In genomic region chrX:10766123-10766622, ce11 we compare ENCODE assay signal across 4 worm cellular contexts.
TF ChIP-seq lines count a peak whose summit lies in the region.

No protein-coding gene starts in this region.

TF ChIP-seq in whole organism, L2 larva, 48 proteins besides CTCF, POLR2A, EP300 and RAD21 (continues in another document):
- TF ChIP-seq ztf-4 (tag; optimal IDR thresholded peaks at IDR 0.05; lab: Kevin White, UChicago) (peak; percentile 90), mab-5 (tag; optimal IDR thresholded peaks at IDR 0.05; lab: Kevin White, UChicago) (peak; percentile 94), ztf-11 (tag; optimal IDR thresholded peaks at IDR 0.05; lab: Kevin White, UChicago) (no peak), mdl-1 (tag; optimal IDR thresholded peaks at IDR 0.05; lab: Kevin White, UChicago) (peak; percentile 94 to 97), gmeb-1 (tag; optimal IDR thresholded peaks at IDR 0.05; lab: Kevin White, UChicago) (peak; percentile 73), ceh-82 (tag; optimal IDR thresholded peaks at IDR 0.05; lab: Kevin White, UChicago) (peak; percentile 29), unc-62 (GFP tag; optimal IDR thresholded peaks at IDR 0.05; lab: Kevin White, UChicago) (peak; percentile 94), fos-1 (tag; optimal IDR thresholded peaks at IDR 0.05; lab: Kevin White, UChicago) (peak; percentile 99), nhr-129 (tag; optimal IDR thresholded peaks at IDR 0.05; lab: Kevin White, UChicago) (peak; percentile 97), elt-3 (tag; optimal IDR thresholded peaks at IDR 0.05; lab: Kevin White, UChicago) (no peak), ama-1 (optimal IDR thresholded peaks at IDR 0.05; lab: Kevin White, UChicago) (peak; percentile 66), unc-39 (tag; optimal IDR thresholded peaks at IDR 0.05; lab: Kevin White, UChicago) (no peak), R02D3.7 (tag; optimal IDR thresholded peaks at IDR 0.05; lab: Kevin White, UChicago) (no peak), aly-2 (tag; optimal IDR thresholded peaks at IDR 0.05; lab: Kevin White, UChicago) (no peak), snpc-4 (tag; optimal IDR thresholded peaks at IDR 0.05; lab: Kevin White, UChicago) (peak; percentile 85), sem-4 (tag; optimal IDR thresholded peaks at IDR 0.05; lab: Kevin White, UChicago) (peak; percentile 95), peb-1 (tag; optimal IDR thresholded peaks at IDR 0.05; lab: Kevin White, UChicago) (peak; percentile 73), nhr-77 (tag; optimal IDR thresholded peaks at IDR 0.05; lab: Kevin White, UChicago) (peak; percentile 69), alr-1 (tag; optimal IDR thresholded peaks at IDR 0.05; lab: Kevin White, UChicago) (no peak), nhr-237 (tag; optimal IDR thresholded peaks at IDR 0.05; lab: Kevin White, UChicago) (peak; percentile 60), elt-1 (tag; optimal IDR thresholded peaks at IDR 0.05; lab: Kevin White, UChicago) (peak; percentile 75), crh-2 (tag; optimal IDR thresholded peaks at IDR 0.05; lab: Kevin White, UChicago) (peak; percentile 97), ceh-16 (tag; optimal IDR thresholded peaks at IDR 0.05; lab: Kevin White, UChicago) (peak; percentile 89)

TF ChIP-seq in whole organism, L4 larva, 104 proteins besides CTCF, POLR2A, EP300 and RAD21 (continues in another document):
- TF ChIP-seq ztf-7 (tag; optimal IDR thresholded peaks at IDR 0.05; lab: Kevin White, UChicago) = peak; percentile 78
- peak; percentile 48 for TF ChIP-seq zip-2 (tag; optimal IDR thresholded peaks at IDR 0.05; lab: Kevin White, UChicago)
- TF ChIP-seq aha-1 (tag; lab: Kevin White, UChicago) = peak; percentile 100
- peak; percentile 26 to 82 for TF ChIP-seq hif-1 (tag; optimal IDR thresholded peaks at IDR 0.05; lab: Kevin White, UChicago)
- TF ChIP-seq mdl-1 (tag; optimal IDR thresholded peaks at IDR 0.05; lab: Kevin White, UChicago) = peak; percentile 91 to 94
- peak; percentile 97 for TF ChIP-seq hlh-30 (tag; optimal IDR thresholded peaks at IDR 0.05; lab: Kevin White, UChicago; ENCODE audit: insufficient read depth)
- TF ChIP-seq lin-1 (GFP tag; IDR thresholded peaks at IDR 0.05; lab: Robert Waterston, UW) = peak; percentile 88
- no peak for TF ChIP-seq aly-2 (tag; optimal IDR thresholded peaks at IDR 0.05; lab: Kevin White, UChicago)
- TF ChIP-seq nhr-237 (tag; optimal IDR thresholded peaks at IDR 0.05; lab: Kevin White, UChicago) = peak; percentile 29
- peak; percentile 51 for TF ChIP-seq dpl-1 (GFP tag; optimal IDR thresholded peaks at IDR 0.05; lab: Kevin White, UChicago)
- no peak for TF ChIP-seq Y75B8A.6 (GFP tag; IDR thresholded peaks at IDR 0.05; lab: Robert Waterston, UW)
- peak; percentile 50 for TF ChIP-seq zfp-2 (tag; optimal IDR thresholded peaks at IDR 0.05; lab: Kevin White, UChicago)
- TF ChIP-seq spr-3 (GFP tag; optimal IDR thresholded peaks at IDR 0.05; lab: Kevin White, UChicago) = peak; percentile 60
- peak; percentile 54 for TF ChIP-seq cey-2 (tag; optimal IDR thresholded peaks at IDR 0.05; lab: Kevin White, UChicago; ENCODE audit: borderline replicate concordance, insufficient read depth)
- TF ChIP-seq dve-1 (tag; optimal IDR thresholded peaks at IDR 0.05; lab: Kevin White, UChicago; ENCODE audit: insufficient read depth) = peak; percentile 99
- TF ChIP-seq daf-16 (GFP tag; optimal IDR thresholded peaks at IDR 0.05; lab: Kevin White, UChicago) = peak; percentile 66 to 75
- peak; percentile 80 for TF ChIP-seq daf-16 (tag; optimal IDR thresholded peaks at IDR 0.05; lab: Kevin White, UChicago)
- TF ChIP-seq ceh-62 (tag; optimal IDR thresholded peaks at IDR 0.05; lab: Kevin White, UChicago) = no peak
- peak; percentile 98 for TF ChIP-seq fkh-10 (GFP tag; optimal IDR thresholded peaks at IDR 0.05; lab: Kevin White, UChicago)
- TF ChIP-seq nhr-11 (tag; optimal IDR thresholded peaks at IDR 0.05; lab: Kevin White, UChicago) = peak; percentile 95
- peak; percentile 85 for TF ChIP-seq pha-4 (GFP tag; IDR thresholded peaks at IDR 0.05; lab: Robert Waterston, UW)
- no peak for TF ChIP-seq pha-4 (tag; optimal IDR thresholded peaks at IDR 0.05; lab: Kevin White, UChicago)
- TF ChIP-seq zip-11 (GFP tag; IDR thresholded peaks at IDR 0.05; lab: Robert Waterston, UW) = no peak

TF ChIP-seq in whole organism, late embryonic, 69 proteins besides CTCF, POLR2A, EP300 and RAD21 (continues in another document):
- TF ChIP-seq T23F11.4 (GFP tag; optimal IDR thresholded peaks at IDR 0.05; lab: Kevin White, UChicago) (no peak), ceh-48 (tag; optimal IDR thresholded peaks at IDR 0.05; lab: Kevin White, UChicago) (peak; percentile 58), K02D7.2 (tag; optimal IDR thresholded peaks at IDR 0.05; lab: Kevin White, UChicago) (no peak), ceh-18 (tag; optimal IDR thresholded peaks at IDR 0.05; lab: Kevin White, UChicago) (peak; percentile 96), ceh-31 (tag; optimal IDR thresholded peaks at IDR 0.05; lab: Kevin White, UChicago) (peak; percentile 98), K09A11.1 (tag; optimal IDR thresholded peaks at IDR 0.05; lab: Kevin White, UChicago; ENCODE audit: insufficient read depth) (peak; percentile 51), eyg-1 (tag; optimal IDR thresholded peaks at IDR 0.05; lab: Kevin White, UChicago) (peak; percentile 76), syd-9 (tag; optimal IDR thresholded peaks at IDR 0.05; lab: Kevin White, UChicago) (peak; percentile 87), ceh-24 (tag; optimal IDR thresholded peaks at IDR 0.05; lab: Kevin White, UChicago) (no peak), unc-42 (tag; optimal IDR thresholded peaks at IDR 0.05; lab: Kevin White, UChicago) (peak; percentile 100), elt-4 (tag; optimal IDR thresholded peaks at IDR 0.05; lab: Kevin White, UChicago) (no peak), unc-55 (GFP tag; optimal IDR thresholded peaks at IDR 0.05; lab: Kevin White, UChicago) (peak; percentile 100), pros-1 (tag; optimal IDR thresholded peaks at IDR 0.05; lab: Kevin White, UChicago) (peak; percentile 99), fkh-6 (tag; optimal IDR thresholded peaks at IDR 0.05; lab: Kevin White, UChicago) (peak; percentile 35), sox-4 (tag; optimal IDR thresholded peaks at IDR 0.05; lab: Kevin White, UChicago) (no peak), lim-6 (tag; optimal IDR thresholded peaks at IDR 0.05; lab: Kevin White, UChicago) (peak; percentile 38), C08G9.2 (tag; optimal IDR thresholded peaks at IDR 0.05; lab: Kevin White, UChicago) (peak; percentile 79), ceh-45 (GFP tag; IDR thresholded peaks at IDR 0.05; lab: Robert Waterston, UW) (0 out of 2 replicates have a peak, but pooled peaks have one; percentile 6), ceh-9 (tag; optimal IDR thresholded peaks at IDR 0.05; lab: Kevin White, UChicago) (no peak), dmd-4 (tag; optimal IDR thresholded peaks at IDR 0.05; lab: Kevin White, UChicago; ENCODE audit: borderline replicate concordance) (peak; percentile 66), tbx-2 (tag; optimal IDR thresholded peaks at IDR 0.05; lab: Kevin White, UChicago) (peak; percentile 94), ref-2 (tag; optimal IDR thresholded peaks at IDR 0.05; lab: Kevin White, UChicago) (peak; percentile 92), npax-4 (tag; optimal IDR thresholded peaks at IDR 0.05; lab: Kevin White, UChicago) (no peak), lin-11 (tag; optimal IDR thresholded peaks at IDR 0.05; lab: Kevin White, UChicago) (no peak), ceh-30 (tag; optimal IDR thresholded peaks at IDR 0.05; lab: Kevin White, UChicago) (no peak), ceh-6 (GFP tag; optimal IDR thresholded peaks at IDR 0.05; lab: Kevin White, UChicago) (no peak)

TF ChIP-seq in whole organism, mixed stage, embryonic, 35 proteins besides CTCF, POLR2A, EP300 and RAD21 (continues in another document):
- TF ChIP-seq cnd-1 (tag; optimal IDR thresholded peaks at IDR 0.05; lab: Kevin White, UChicago) = peak; percentile 17
- peak; percentile 70 for TF ChIP-seq pha-4 (tag; optimal IDR thresholded peaks at IDR 0.05; lab: Kevin White, UChicago)
- peak; percentile 99 for TF ChIP-seq unc-62 (GFP tag; optimal IDR thresholded peaks at IDR 0.05; lab: Kevin White, UChicago)
- TF ChIP-seq tbx-8 (GFP tag; optimal IDR thresholded peaks at IDR 0.05; lab: Kevin White, UChicago) = no peak
- peak; percentile 76 for TF ChIP-seq elt-1 (tag; optimal IDR thresholded peaks at IDR 0.05; lab: Kevin White, UChicago; ENCODE audit: borderline replicate concordance, insufficient read depth)
- no peak for TF ChIP-seq flh-1 (GFP tag; optimal IDR thresholded peaks at IDR 0.05; lab: Kevin White, UChicago)
- peak; percentile 77 for TF ChIP-seq ham-2 (GFP tag; optimal IDR thresholded peaks at IDR 0.05; lab: Kevin White, UChicago)
- peak; percentile 20 for TF ChIP-seq ceh-43 (GFP tag; optimal IDR thresholded peaks at IDR 0.05; lab: Kevin White, UChicago)
- peak; percentile 87 for TF ChIP-seq nhr-237 (tag; optimal IDR thresholded peaks at IDR 0.05; lab: Kevin White, UChicago)
- TF ChIP-seq nhr-12 (tag; optimal IDR thresholded peaks at IDR 0.05; lab: Kevin White, UChicago) = no peak
- no peak for TF ChIP-seq zip-8 (tag; optimal IDR thresholded peaks at IDR 0.05; lab: Kevin White, UChicago)
- peak; percentile 98 for TF ChIP-seq unc-120 (tag; optimal IDR thresholded peaks at IDR 0.05; lab: Kevin White, UChicago; ENCODE audit: poor library complexity, severe bottlenecking)
- no peak for TF ChIP-seq ceh-83 (GFP tag; optimal IDR thresholded peaks at IDR 0.05; lab: Kevin White, UChicago)
- peak; percentile 66 for TF ChIP-seq elt-3 (tag; optimal IDR thresholded peaks at IDR 0.05; lab: Kevin White, UChicago)
- TF ChIP-seq lin-32 (GFP tag; optimal IDR thresholded peaks at IDR 0.05; lab: Kevin White, UChicago) = no peak
- TF ChIP-seq mab-5 (tag; optimal IDR thresholded peaks at IDR 0.05; lab: Kevin White, UChicago) = peak; percentile 68
- peak; percentile 100 for TF ChIP-seq ces-1 (GFP tag; optimal IDR thresholded peaks at IDR 0.05; lab: Kevin White, UChicago)
- no peak for TF ChIP-seq sem-2 (GFP tag; optimal IDR thresholded peaks at IDR 0.05; lab: Kevin White, UChicago)
- no peak for TF ChIP-seq snpc-4 (tag; optimal IDR thresholded peaks at IDR 0.05; lab: Kevin White, UChicago)
- peak; percentile 97 for TF ChIP-seq nhr-2 (tag; optimal IDR thresholded peaks at IDR 0.05; lab: Kevin White, UChicago)
- TF ChIP-seq mls-2 (tag; optimal IDR thresholded peaks at IDR 0.05; lab: Kevin White, UChicago) = peak; percentile 78
- TF ChIP-seq nhr-28 (tag; optimal IDR thresholded peaks at IDR 0.05; lab: Kevin White, UChicago) = peak; percentile 39
- TF ChIP-seq nhr-76 (tag; optimal IDR thresholded peaks at IDR 0.05; lab: Kevin White, UChicago) = no peak
- TF ChIP-seq mep-1 (tag; optimal IDR thresholded peaks at IDR 0.05; lab: Kevin White, UChicago) = peak; percentile 84
- peak; percentile 58 for TF ChIP-seq lsy-2 (tag; optimal IDR thresholded peaks at IDR 0.05; lab: Kevin White, UChicago)
- TF ChIP-seq M03D4.4 (tag; optimal IDR thresholded peaks at IDR 0.05; lab: Kevin White, UChicago) = peak; percentile 62
- TF ChIP-seq ceh-39 (tag; optimal IDR thresholded peaks at IDR 0.05; lab: Kevin White, UChicago) = peak; percentile 81
- TF ChIP-seq hlh-1 (tag; optimal IDR thresholded peaks at IDR 0.05; lab: Kevin White, UChicago) = peak; percentile 73
- no peak for TF ChIP-seq bed-3 (GFP tag; optimal IDR thresholded peaks at IDR 0.05; lab: Kevin White, UChicago)
- peak; percentile 47 for TF ChIP-seq drap-1 (GFP tag; optimal IDR thresholded peaks at IDR 0.05; lab: Kevin White, UChicago)
